Fruit fly (Drosophila melanogaster) whole organism, embryonic: ENCODE measurements around the gene CG7906.
A peak's percentile ranks its signal among the peaks of the same experiment; 100 is the strongest.

Source experiments
- Aef1 ChIP-seq: fragments of 200-800 bp; sonication (Bioruptor generic); IDR thresholded peaks from 3 replicates; pipeline ENCODE4 v1.3.6; 2022; ENCODE audit warnings: missing biosample characterization, missing genetic modification characterization
- B-H1 ChIP-seq: fragments of 200-800 bp; sonication (Bioruptor generic); IDR thresholded peaks from 3 replicates; pipeline ENCODE4 v1.3.6; 2022; ENCODE audit warnings: missing biosample characterization, missing genetic modification characterization
- Bteb2 ChIP-seq: fragments of 200-800 bp; sonication (Bioruptor generic); optimal IDR thresholded peaks from 2 replicates; lab custom pipeline; 2016; ENCODE audit warnings: missing biosample characterization, missing genetic modification characterization
- CG10565 ChIP-seq: fragments of 200-800 bp; sonication (Bioruptor generic); optimal IDR thresholded peaks from 3 replicates; lab custom pipeline; 2016; ENCODE audit warnings: missing biosample characterization, mild to moderate bottlenecking, missing genetic modification characterization
- CG10979 ChIP-seq: fragments of 200-800 bp; sonication (Bioruptor generic); optimal IDR thresholded peaks from 2 replicates; lab custom pipeline; 2018; ENCODE audit warnings: missing biosample characterization, mild to moderate bottlenecking, missing genetic modification characterization, moderate library complexity
- CG11560 ChIP-seq: fragments of 200-800 bp; sonication (Bioruptor generic); IDR thresholded peaks from 3 replicates; pipeline ENCODE4 v1.3.6; 2022; ENCODE audit warnings: missing biosample characterization, missing genetic modification characterization
- CG12769 ChIP-seq: fragments of 200-800 bp; sonication (Bioruptor generic); optimal IDR thresholded peaks from 2 replicates; lab custom pipeline; 2019; ENCODE audit warnings: missing biosample characterization, mild to moderate bottlenecking, missing genetic modification characterization, moderate library complexity
- CG12942 ChIP-seq: fragments of 200-800 bp; sonication (Bioruptor generic); optimal IDR thresholded peaks from 3 replicates; lab custom pipeline; 2016; ENCODE audit warnings: missing biosample characterization, missing genetic modification characterization
- CG13624 ChIP-seq: fragments of 200-800 bp; sonication (Bioruptor generic); optimal IDR thresholded peaks from 2 replicates; lab custom pipeline; 2016; ENCODE audit warnings: missing biosample characterization, missing genetic modification characterization
- CG13894 ChIP-seq: fragments of 200-800 bp; sonication (Bioruptor generic); optimal IDR thresholded peaks from 3 replicates; lab custom pipeline; 2018; ENCODE audit warnings: missing biosample characterization, mild to moderate bottlenecking, missing genetic modification characterization, moderate library complexity
- CG1602 ChIP-seq: fragments of 200-800 bp; sonication (Bioruptor generic); optimal IDR thresholded peaks from 3 replicates; lab custom pipeline; 2016; ENCODE audit warnings: missing biosample characterization, missing genetic modification characterization
- CG18476 ChIP-seq: fragments of 200-800 bp; sonication (Bioruptor generic); optimal IDR thresholded peaks from 2 replicates; lab custom pipeline; 2016; ENCODE audit warnings: missing biosample characterization, mild to moderate bottlenecking, missing genetic modification characterization
- CG31388 ChIP-seq: fragments of 200-800 bp; sonication (Bioruptor generic); optimal IDR thresholded peaks from 2 replicates; lab custom pipeline; 2016; ENCODE audit warnings: missing biosample characterization, missing genetic modification characterization
- CG3281 ChIP-seq: fragments of 200-800 bp; sonication (Bioruptor generic); optimal IDR thresholded peaks from 3 replicates; lab custom pipeline; 2017; ENCODE audit warnings: missing biosample characterization, mild to moderate bottlenecking, missing genetic modification characterization
- CG3407 ChIP-seq: fragments of 200-800 bp; sonication (Bioruptor generic); optimal IDR thresholded peaks from 2 replicates; lab custom pipeline; 2018; ENCODE audit warnings: missing biosample characterization, mild to moderate bottlenecking, missing genetic modification characterization
- CG6791 ChIP-seq: fragments of 200-800 bp; sonication (Bioruptor generic); IDR thresholded peaks from 3 replicates; pipeline ENCODE4 v1.3.6; 2022; ENCODE audit warnings: missing biosample characterization, missing genetic modification characterization; ENCODE audit not compliant: partially characterized antibody
- CG6854 ChIP-seq: fragments of 200-800 bp; sonication (Bioruptor generic); optimal IDR thresholded peaks from 3 replicates; lab custom pipeline; 2017; ENCODE audit warnings: missing biosample characterization, mild to moderate bottlenecking, missing genetic modification characterization
- CG8290 ChIP-seq, 3 experiments: fragments of 200-800 bp; sonication (Bioruptor generic); optimal IDR thresholded peaks; 2 replicates each; lab custom pipeline; 2016 to 2019; ENCODE audit warnings: missing biosample characterization in 3 of 3, missing genetic modification characterization in 3 of 3, mild to moderate bottlenecking in 2 of 3, moderate library complexity in 1 of 3
- CG8359 ChIP-seq: fragments of 200-800 bp; sonication (Bioruptor generic); optimal IDR thresholded peaks from 2 replicates; lab custom pipeline; 2017; ENCODE audit warnings: missing biosample characterization, mild to moderate bottlenecking, missing genetic modification characterization, borderline replicate concordance
- CG8388 ChIP-seq: fragments of 200-800 bp; sonication (Bioruptor generic); optimal IDR thresholded peaks from 2 replicates; lab custom pipeline; 2019; ENCODE audit warnings: missing biosample characterization, mild to moderate bottlenecking, missing genetic modification characterization, moderate library complexity
- CrebB ChIP-seq: fragments of 200-800 bp; sonication (Bioruptor generic); optimal IDR thresholded peaks from 3 replicates; lab custom pipeline; 2018; ENCODE audit warnings: missing biosample characterization, mild to moderate bottlenecking, missing genetic modification characterization
- Deaf1 ChIP-seq: fragments of 200-800 bp; optimal IDR thresholded peaks from 3 replicates; lab custom pipeline; 2019; ENCODE audit warnings: missing biosample characterization, mild to moderate bottlenecking, missing genetic modification characterization, moderate library complexity
- E2f1 ChIP-seq: fragments of 200-800 bp; sonication (Bioruptor generic); IDR thresholded peaks from 2 replicates; pipeline ENCODE4 v1.3.6; 2022; ENCODE audit warnings: missing biosample characterization, missing genetic modification characterization
- E2f2 ChIP-seq: fragments of 200-800 bp; sonication (Bioruptor generic); IDR thresholded peaks from 2 replicates; pipeline ENCODE4 v1.3.6; 2022; ENCODE audit warnings: missing biosample characterization, missing genetic modification characterization
- Elba2 ChIP-seq: fragments of 200-800 bp; sonication (Bioruptor generic); optimal IDR thresholded peaks from 3 replicates; lab custom pipeline; 2016; ENCODE audit warnings: missing biosample characterization, missing genetic modification characterization
- HLH4C ChIP-seq: fragments of 200-800 bp; sonication (Bioruptor generic); IDR thresholded peaks from 3 replicates; pipeline ENCODE4 v1.3.6; 2022; ENCODE audit warnings: missing biosample characterization, missing genetic modification characterization; ENCODE audit not compliant: partially characterized antibody
- Hey ChIP-seq: fragments of 200-800 bp; sonication (Bioruptor generic); optimal IDR thresholded peaks from 3 replicates; lab custom pipeline; 2018; ENCODE audit warnings: missing biosample characterization, mild to moderate bottlenecking, missing genetic modification characterization
- Lhr ChIP-seq: fragments of 200-800 bp; sonication (Bioruptor generic); optimal IDR thresholded peaks from 3 replicates; lab custom pipeline; 2017; ENCODE audit warnings: mild to moderate bottlenecking, missing biosample characterization, missing genetic modification reagents, missing genetic modification characterization
- MTF-1 ChIP-seq: fragments of 200-800 bp; sonication (Bioruptor generic); optimal IDR thresholded peaks from 2 replicates; lab custom pipeline; 2018; ENCODE audit warnings: missing biosample characterization, mild to moderate bottlenecking, missing genetic modification characterization, borderline replicate concordance
- Opbp ChIP-seq: fragments of 200-800 bp; sonication (Bioruptor generic); IDR thresholded peaks from 3 replicates; pipeline ENCODE4 v1.3.6; 2022; ENCODE audit warnings: missing biosample characterization, missing genetic modification characterization; ENCODE audit not compliant: partially characterized antibody
- Scr ChIP-seq: fragments of 200-800 bp; sonication (Bioruptor generic); IDR thresholded peaks from 2 replicates; pipeline ENCODE4 v1.3.6; 2022; ENCODE audit warnings: missing biosample characterization, missing genetic modification characterization; ENCODE audit not compliant: partially characterized antibody
- Sox100B ChIP-seq: fragments of 200-800 bp; sonication (Bioruptor generic); optimal IDR thresholded peaks from 3 replicates; lab custom pipeline; 2018; ENCODE audit warnings: missing biosample characterization, mild to moderate bottlenecking, missing genetic modification characterization
- abd-A ChIP-seq: fragments of 200-800 bp; sonication (Bioruptor generic); optimal IDR thresholded peaks from 3 replicates; lab custom pipeline; 2019; ENCODE audit warnings: missing biosample characterization, mild to moderate bottlenecking, missing genetic modification characterization, moderate library complexity
- dmrt11E ChIP-seq: fragments of 200-800 bp; sonication (Bioruptor generic); optimal IDR thresholded peaks from 3 replicates; lab custom pipeline; 2018; ENCODE audit warnings: missing biosample characterization, mild to moderate bottlenecking, missing genetic modification characterization, moderate library complexity
- en ChIP-seq: fragments of 200-800 bp; sonication (Bioruptor generic); optimal IDR thresholded peaks from 2 replicates; lab custom pipeline; 2016; ENCODE audit warnings: missing biosample characterization, missing genetic modification characterization
- gfzf ChIP-seq: fragments of 200-800 bp; sonication (Bioruptor generic); optimal IDR thresholded peaks from 2 replicates; lab custom pipeline; 2016; ENCODE audit warnings: missing biosample characterization, mild to moderate bottlenecking, missing genetic modification characterization, moderate library complexity
- lola ChIP-seq, 3 experiments: fragments of >200 bp in 2 of 3; fragments of 200-800 bp in 1 of 3; sonication (Bioruptor generic) in 1 of 3; optimal IDR thresholded peaks; 2 replicates each; lab custom pipeline; 2017 to 2019; ENCODE audit warnings: missing biosample characterization in 3 of 3, missing genetic modification characterization in 3 of 3, mild to moderate bottlenecking in 1 of 3, moderate library complexity in 1 of 3
- prd ChIP-seq, 3 experiments: fragments of >200 bp in 2 of 3; fragments of 200-800 bp in 1 of 3; sonication (Bioruptor generic) in 1 of 3; optimal IDR thresholded peaks in 2 of 3; IDR thresholded peaks in 1 of 3; 2 replicates in 2 of 3; 3 replicates in 1 of 3; pipeline versions ENCODE4 v1.3.6 to Lab custom; 2017 to 2022; ENCODE audit warnings: missing biosample characterization in 1 of 3, missing genetic modification characterization in 1 of 3
- pros ChIP-seq: fragments of 200-800 bp; sonication (Bioruptor generic); optimal IDR thresholded peaks from 3 replicates; lab custom pipeline; 2019; ENCODE audit warnings: missing biosample characterization, mild to moderate bottlenecking, missing genetic modification characterization, moderate library complexity
- sug ChIP-seq: fragments of 200-800 bp; optimal IDR thresholded peaks from 2 replicates; lab custom pipeline; 2019; ENCODE audit warnings: missing biosample characterization, mild to moderate bottlenecking, missing genetic modification characterization, moderate library complexity
- tin ChIP-seq: fragments of 200-800 bp; sonication (Bioruptor generic); optimal IDR thresholded peaks from 3 replicates; lab custom pipeline; 2016; ENCODE audit warnings: missing biosample characterization, missing genetic modification characterization
- tll ChIP-seq, 2 experiments: fragments of 200-800 bp in 1 of 2; fragments of >200 bp in 1 of 2; sonication (Bioruptor generic) in 1 of 2; optimal IDR thresholded peaks; 2 replicates each; lab custom pipeline; 2017 to 2019; ENCODE audit warnings: missing biosample characterization in 2 of 2, missing genetic modification characterization in 2 of 2, mild to moderate bottlenecking in 1 of 2, moderate library complexity in 1 of 2
- trem ChIP-seq: fragments of 200-800 bp; optimal IDR thresholded peaks from 3 replicates; lab custom pipeline; 2019; ENCODE audit warnings: missing biosample characterization, mild to moderate bottlenecking, missing genetic modification characterization, moderate library complexity
- tx ChIP-seq: fragments of 200-800 bp; sonication (Bioruptor generic); optimal IDR thresholded peaks from 2 replicates; lab custom pipeline; 2016; ENCODE audit warnings: missing biosample characterization, missing genetic modification characterization
- zen ChIP-seq: fragments of 200-800 bp; sonication (Bioruptor generic); optimal IDR thresholded peaks from 3 replicates; lab custom pipeline; 2018; ENCODE audit warnings: missing biosample characterization, mild to moderate bottlenecking, missing genetic modification characterization, moderate library complexity

The CG7906 gene

dm6 chr3L:14274088-14275058, 37.9 kb downstream of the CG7906 start, which contains the start of gene fz (continued):
- TF ChIP-seq tll (GFP tag; optimal IDR thresholded peaks at IDR 0.05; lab: Kevin White, UChicago), result peak in 1 of 2 experiments; percentile 32
- TF ChIP-seq Opbp (GFP tag; lab: Robert Waterston, UW), result peak; percentile 66; the same call in 2 of the 3 replicates
- TF ChIP-seq dmrt11E (tag; lab: Kevin White, UChicago), result peak; percentile 48
- TF ChIP-seq CG13894 (tag; lab: Kevin White, UChicago), result no peak
- no peak for TF ChIP-seq Elba2 (GFP tag; lab: Kevin White, UChicago)
- TF ChIP-seq CG12942 (GFP tag; lab: Kevin White, UChicago), result no peak
- TF ChIP-seq CG10565 (GFP tag; lab: Kevin White, UChicago), result no peak
- no peak for TF ChIP-seq Bteb2
- TF ChIP-seq CG8388 (GFP tag; lab: Kevin White, UChicago), result no peak
- no peak for TF ChIP-seq Lhr
- TF ChIP-seq Scr (GFP tag; lab: Robert Waterston, UW), result no peak; the same call in none of the 2 replicates
- peak in 1 of 3 experiments; percentile 39 for TF ChIP-seq lola (GFP tag; optimal IDR thresholded peaks at IDR 0.05; lab: Kevin White, UChicago)
- no peak for TF ChIP-seq zen (tag; lab: Kevin White, UChicago)
- TF ChIP-seq CG13624 (GFP tag; lab: Kevin White, UChicago), result no peak
- no peak for TF ChIP-seq CG12769 (tag; lab: Kevin White, UChicago)
- TF ChIP-seq CG1602, result no peak
- no peak for TF ChIP-seq tx (GFP tag; lab: Kevin White, UChicago)
- TF ChIP-seq CG3407 (GFP tag; lab: Kevin White, UChicago), result no peak
- no peak for TF ChIP-seq Hey (tag; lab: Kevin White, UChicago)
- TF ChIP-seq CG8290 (GFP tag; optimal IDR thresholded peaks at IDR 0.05; lab: Kevin White, UChicago), result no peak
- TF ChIP-seq CG8290 (tag; optimal IDR thresholded peaks at IDR 0.05; lab: Kevin White, UChicago), result peak; percentile 10 to 53
- no peak for TF ChIP-seq E2f1 (GFP tag; lab: Robert Waterston, UW)
- peak; percentile 42 for TF ChIP-seq Sox100B (GFP tag; lab: Kevin White, UChicago)
- no peak for TF ChIP-seq prd (optimal IDR thresholded peaks at IDR 0.05; lab: Kevin White, UChicago)
- TF ChIP-seq prd (GFP tag; IDR thresholded peaks at IDR 0.05; lab: Robert Waterston, UW), result no peak
- no peak for TF ChIP-seq CG10979 (tag; lab: Kevin White, UChicago)
- no peak for TF ChIP-seq CG11560
- TF ChIP-seq CG31388 (GFP tag; lab: Kevin White, UChicago), result no peak
- TF ChIP-seq Deaf1 (tag; lab: Kevin White, UChicago), result no peak
- no peak for TF ChIP-seq B-H1 (GFP tag; lab: Robert Waterston, UW)
- TF ChIP-seq HLH4C (GFP tag; lab: Robert Waterston, UW), result peak; percentile 44; the same call in 2 of the 3 replicates
- no peak for TF ChIP-seq gfzf (GFP tag; lab: Kevin White, UChicago)
- TF ChIP-seq CrebB (tag; lab: Kevin White, UChicago), result no peak
- TF ChIP-seq MTF-1, result peak; percentile 68
- TF ChIP-seq abd-A (tag; lab: Kevin White, UChicago), result peak; percentile 35
- peak; percentile 7 for TF ChIP-seq CG8359 (GFP tag; lab: Kevin White, UChicago)
- no peak for TF ChIP-seq tin (GFP tag; lab: Kevin White, UChicago)
- peak; percentile 4 for TF ChIP-seq trem (tag; lab: Kevin White, UChicago)
- TF ChIP-seq CG6854 (GFP tag; lab: Kevin White, UChicago), result no peak
- peak; percentile 100 for TF ChIP-seq CG3281 (GFP tag; lab: Kevin White, UChicago)
- peak; percentile 25; the same call in 1 of the 2 replicates for TF ChIP-seq E2f2
- peak; percentile 53; the same call in 2 of the 3 replicates for TF ChIP-seq CG6791 (GFP tag; lab: Robert Waterston, UW)
- no peak for TF ChIP-seq sug (tag; lab: Kevin White, UChicago)
- TF ChIP-seq en (GFP tag; lab: Kevin White, UChicago), result no peak
- TF ChIP-seq CG18476 (GFP tag; lab: Kevin White, UChicago), result no peak
- no peak for TF ChIP-seq Aef1 (GFP tag; lab: Robert Waterston, UW)
- TF ChIP-seq pros (GFP tag; lab: Kevin White, UChicago), result peak; percentile 59
